Fruit fly (Drosophila melanogaster): ENCODE measurements around the gene CG9705.

Gene CG9705

DNA sequence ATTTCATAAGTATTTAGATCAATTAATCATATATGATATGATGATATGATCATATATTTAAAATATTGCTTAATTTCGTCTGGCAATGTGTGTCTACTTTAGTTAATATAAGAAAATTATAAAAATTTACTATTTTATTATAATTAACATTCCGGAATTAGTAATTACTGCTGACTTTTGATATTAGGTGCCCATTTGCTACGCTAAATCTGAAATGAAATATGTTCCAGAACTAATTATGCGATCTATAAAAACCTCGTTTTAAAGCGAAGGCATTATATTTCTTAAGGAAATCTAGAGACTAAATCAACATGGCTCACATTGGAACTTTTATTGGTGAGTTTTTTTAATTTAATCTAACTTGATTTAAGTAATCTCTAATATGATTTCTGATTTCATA is 24.7 kb upstream of the CG9705 start, which contains the start of gene CG42852:
CG42852 (plus strand) TSS at position 301 of the 400 bp plus-strand sequence.
- TF ChIP-seq psq (optimal IDR thresholded peaks at IDR 0.05) = no peak

dm6 chr3L:16758504-16759109 is 21.3 kb upstream of the CG9705 start:
- TF ChIP-seq ttk (optimal IDR thresholded peaks at IDR 0.05) = no peak
- no peak for TF ChIP-seq h (optimal IDR thresholded peaks at IDR 0.05)
- TF ChIP-seq Sin3A (optimal IDR thresholded peaks at IDR 0.05) = no peak
- no peak for TF ChIP-seq Myc (optimal IDR thresholded peaks at IDR 0.05)
- TF ChIP-seq psq (optimal IDR thresholded peaks at IDR 0.05) = no peak
- TF ChIP-seq insv (optimal IDR thresholded peaks at IDR 0.05) = no peak

dm6 chr3L:16759483-16759882 is 20.4 kb upstream of the CG9705 start:
- no peak for TF ChIP-seq h (optimal IDR thresholded peaks at IDR 0.05)
- no peak for TF ChIP-seq psq (optimal IDR thresholded peaks at IDR 0.05)
- TF ChIP-seq insv (optimal IDR thresholded peaks at IDR 0.05) = no peak
- TF ChIP-seq Sin3A (optimal IDR thresholded peaks at IDR 0.05) = no peak
- TF ChIP-seq ttk (optimal IDR thresholded peaks at IDR 0.05) = no peak
- no peak for TF ChIP-seq Myc (optimal IDR thresholded peaks at IDR 0.05)

DNA sequence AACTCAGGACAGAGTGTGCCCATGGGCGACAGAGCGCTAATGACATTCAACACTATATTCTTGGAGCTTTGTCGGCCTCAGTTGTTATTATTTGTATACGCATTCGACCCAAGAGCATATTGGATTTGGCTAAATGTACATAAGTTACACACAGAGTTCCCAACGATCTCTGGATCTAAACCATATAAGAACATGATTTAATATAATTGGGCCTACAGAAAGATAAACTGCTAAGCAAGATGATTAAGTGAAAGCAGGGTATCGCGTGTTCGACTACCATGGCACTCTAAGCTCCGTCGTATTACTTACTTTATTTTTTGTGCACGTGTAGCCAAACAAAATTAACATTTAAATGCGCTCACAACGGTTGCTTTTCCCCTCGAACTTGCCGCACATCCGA is 19.6 kb upstream of the CG9705 start:
- TF ChIP-seq insv (optimal IDR thresholded peaks at IDR 0.05) (no peak), psq (optimal IDR thresholded peaks at IDR 0.05) (no peak), Myc (optimal IDR thresholded peaks at IDR 0.05) (no peak), ttk (optimal IDR thresholded peaks at IDR 0.05) (no peak), h (optimal IDR thresholded peaks at IDR 0.05) (no peak), Sin3A (optimal IDR thresholded peaks at IDR 0.05) (no peak)

dm6 chr3L:16762203-16762997 is 17.5 kb upstream of the CG9705 start:
- no peak for TF ChIP-seq Sin3A (optimal IDR thresholded peaks at IDR 0.05)
- TF ChIP-seq h (optimal IDR thresholded peaks at IDR 0.05) = no peak
- no peak for TF ChIP-seq ttk (optimal IDR thresholded peaks at IDR 0.05)
- TF ChIP-seq insv (optimal IDR thresholded peaks at IDR 0.05) = no peak
- no peak for TF ChIP-seq psq (optimal IDR thresholded peaks at IDR 0.05)
- no peak for TF ChIP-seq Myc (optimal IDR thresholded peaks at IDR 0.05)

dm6 chr3L:16765647-16766628 is 14.0 kb upstream of the CG9705 start, which contains the start of gene Nrt:
Nrt (plus strand) TSS chr3L:16766072.
- TF ChIP-seq h (optimal IDR thresholded peaks at IDR 0.05) = no peak
- no peak for TF ChIP-seq insv (optimal IDR thresholded peaks at IDR 0.05)
- no peak for TF ChIP-seq Myc (optimal IDR thresholded peaks at IDR 0.05)
- TF ChIP-seq psq (optimal IDR thresholded peaks at IDR 0.05) = no peak

- no peak for TF ChIP-seq ttk (optimal IDR thresholded peaks at IDR 0.05)
- no peak for TF ChIP-seq h (optimal IDR thresholded peaks at IDR 0.05)
- no peak for TF ChIP-seq psq (optimal IDR thresholded peaks at IDR 0.05)
- TF ChIP-seq insv (optimal IDR thresholded peaks at IDR 0.05) = no peak
- TF ChIP-seq Myc (optimal IDR thresholded peaks at IDR 0.05) = no peak
- TF ChIP-seq Sin3A (optimal IDR thresholded peaks at IDR 0.05) = no peak
Observed at dm6 chr3L:16766901-16767300, 13.0 kb upstream of the CG9705 start.

dm6 chr3L:16768001-16768652 is 11.8 kb upstream of the CG9705 start:
- TF ChIP-seq Myc (optimal IDR thresholded peaks at IDR 0.05) = no peak
- TF ChIP-seq psq (optimal IDR thresholded peaks at IDR 0.05) = no peak
- no peak for TF ChIP-seq h (optimal IDR thresholded peaks at IDR 0.05)
- no peak for TF ChIP-seq Sin3A (optimal IDR thresholded peaks at IDR 0.05)
- TF ChIP-seq insv (optimal IDR thresholded peaks at IDR 0.05) = no peak
- TF ChIP-seq ttk (optimal IDR thresholded peaks at IDR 0.05) = no peak

dm6 chr3L:16769866-16770265 is 10.0 kb upstream of the CG9705 start:
- TF ChIP-seq Myc (optimal IDR thresholded peaks at IDR 0.05) = no peak
- peak; percentile 6 for TF ChIP-seq h (optimal IDR thresholded peaks at IDR 0.05)
- no peak for TF ChIP-seq Sin3A (optimal IDR thresholded peaks at IDR 0.05)

DNA sequence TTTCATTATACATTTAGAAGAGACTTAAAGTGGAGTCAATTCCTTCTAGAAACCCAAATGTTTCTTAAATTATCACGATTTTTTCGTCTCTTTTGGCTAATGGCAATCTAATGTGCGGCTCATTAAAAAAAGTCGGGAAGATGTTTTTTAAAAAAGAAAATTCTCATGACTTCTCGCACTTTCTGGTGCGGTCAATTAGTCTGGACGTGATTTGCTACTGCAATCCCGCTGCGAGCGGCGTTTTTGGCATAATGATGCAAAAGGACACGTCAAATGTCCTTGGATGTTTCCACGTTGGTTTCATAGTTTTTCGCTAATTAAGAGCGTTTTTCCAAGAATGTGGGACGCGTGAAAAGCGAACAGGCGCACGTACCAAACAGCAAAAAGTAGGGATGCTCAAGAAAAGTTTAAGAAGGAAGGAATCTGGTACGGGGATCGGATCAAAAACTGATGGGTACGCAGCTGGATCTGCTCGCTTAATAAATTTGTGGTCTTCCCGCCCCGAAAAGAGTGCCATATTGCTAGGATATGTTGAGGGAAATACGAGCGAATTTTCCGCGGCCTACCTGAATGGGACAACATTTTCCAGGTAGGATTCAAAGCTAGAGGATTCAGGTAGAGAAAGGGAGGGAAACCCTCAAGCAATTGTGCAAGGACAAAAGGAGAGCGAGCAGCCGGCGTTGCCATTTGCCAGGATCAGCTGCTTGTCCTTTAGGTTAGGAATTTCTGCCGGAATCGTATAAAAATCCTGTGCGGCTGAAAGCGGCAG is 7.0 kb upstream of the CG9705 start:
- no peak for TF ChIP-seq insv (optimal IDR thresholded peaks at IDR 0.05)
- no peak for TF ChIP-seq h (optimal IDR thresholded peaks at IDR 0.05)
- TF ChIP-seq ttk (optimal IDR thresholded peaks at IDR 0.05) = no peak

- TF ChIP-seq ttk (optimal IDR thresholded peaks at IDR 0.05) (no peak), h (optimal IDR thresholded peaks at IDR 0.05) (no peak), Sin3A (optimal IDR thresholded peaks at IDR 0.05) (no peak), insv (optimal IDR thresholded peaks at IDR 0.05) (no peak), Myc (optimal IDR thresholded peaks at IDR 0.05) (no peak), psq (optimal IDR thresholded peaks at IDR 0.05) (no peak)
Observed at dm6 chr3L:16780317-16780716, 417 bp downstream of the CG9705 start.
